Worm (Caenorhabditis elegans): ENCODE data around the gene apc-11.

- TF ChIP-seq nhr-11 (tag; optimal IDR thresholded peaks at IDR 0.05), result no peak
- no peak for TF ChIP-seq ztf-11 (tag; optimal IDR thresholded peaks at IDR 0.05)
- TF ChIP-seq mep-1 (tag; optimal IDR thresholded peaks at IDR 0.05), result no peak
- TF ChIP-seq vab-15 (tag; optimal IDR thresholded peaks at IDR 0.05), result no peak
- TF ChIP-seq lin-39 (tag; optimal IDR thresholded peaks at IDR 0.05), result no peak
- TF ChIP-seq aha-1 (tag; optimal IDR thresholded peaks at IDR 0.05), result no peak
- no peak for TF ChIP-seq elt-3 (tag; optimal IDR thresholded peaks at IDR 0.05)
- no peak for TF ChIP-seq irx-1 (tag; optimal IDR thresholded peaks at IDR 0.05)
- no peak for TF ChIP-seq nhr-77 (tag; optimal IDR thresholded peaks at IDR 0.05)
- no peak for TF ChIP-seq ets-5 (GFP tag; IDR thresholded peaks at IDR 0.05)
- no peak for TF ChIP-seq ces-1 (GFP tag; optimal IDR thresholded peaks at IDR 0.05)
Observed at ce11 chrIII:4593098-4593697, 1.0 kb downstream of the apc-11 start, which contains the start of gene erh-2.

Data from whole organism, L1 larva.